Worm (Caenorhabditis elegans): Measurements from ENCODE around the gene VY10G11R.1.
"Not testable (repeated sequence)": the region's sequence is repeated elsewhere in the genome, so short reads cannot be mapped to it uniquely, and the experiment has no call there.

Gene VY10G11R.1

ce11 chrIV:16463932-16464331, 6.9 kb downstream of the VY10G11R.1 start:
- TF ChIP-seq snpc-1.2 (GFP tag; IDR thresholded peaks at IDR 0.05) = peak; percentile 90

- TF ChIP-seq snpc-1.2 (GFP tag; IDR thresholded peaks at IDR 0.05) = 0 out of 2 replicates have a peak, but pooled peaks have one; percentile 11
Measured at ce11 chrIV:16458952-16459351, 11.8 kb downstream of the VY10G11R.1 start.

- TF ChIP-seq mdt-29 (GFP tag; IDR thresholded peaks at IDR 0.05) (peak; percentile 97), snpc-1.2 (GFP tag; IDR thresholded peaks at IDR 0.05) (peak; percentile 94), arid-1 (GFP tag; conservative IDR thresholded peaks at IDR 0.05) (peak; percentile 94), pha-4 (GFP tag; IDR thresholded peaks at IDR 0.05) (peak; percentile 90; the same call in 1 of the 2 replicates), lin-38 (GFP tag; IDR thresholded peaks at IDR 0.05) (peak; percentile 77), zfp-3 (GFP tag; conservative IDR thresholded peaks at IDR 0.05) (peak; percentile 74; the same call in 1 of the 2 replicates)
- not testable (repeated sequence) for TF ChIP-seq pha-4 (tag; optimal IDR thresholded peaks at IDR 0.05)
Measured at ce11 chrIV:16458368-16458767, 12.4 kb downstream of the VY10G11R.1 start.

ce11 chrIV:16446664-16447063, 24.1 kb downstream of the VY10G11R.1 start:
- TF ChIP-seq D1046.2 (GFP tag; IDR thresholded peaks at IDR 0.05) = no peak
- peak; percentile 56; the same call in 1 of the 2 replicates for TF ChIP-seq snpc-1.2 (GFP tag; IDR thresholded peaks at IDR 0.05)

- TF ChIP-seq F44E2.7 (GFP tag; IDR thresholded peaks at IDR 0.05) (no peak), ctbp-1 (GFP tag; IDR thresholded peaks at IDR 0.05) (no peak), nhr-10 (tag; optimal IDR thresholded peaks at IDR 0.05) (no peak), spr-3 (GFP tag; optimal IDR thresholded peaks at IDR 0.05) (no peak), ceh-28 (tag; optimal IDR thresholded peaks at IDR 0.05) (no peak), zip-2 (tag; optimal IDR thresholded peaks at IDR 0.05) (no peak), nhr-41 (GFP tag; IDR thresholded peaks at IDR 0.05) (no peak), lin-39 (tag; optimal IDR thresholded peaks at IDR 0.05) (no peak), ama-1 (optimal IDR thresholded peaks at IDR 0.05) (no peak), pqm-1 (tag; optimal IDR thresholded peaks at IDR 0.05) (no peak), jun-1 (tag; optimal IDR thresholded peaks at IDR 0.05) (no peak), lin-1 (GFP tag; IDR thresholded peaks at IDR 0.05) (no peak), T26A8.4 (GFP tag; IDR thresholded peaks at IDR 0.05) (no peak), mxl-2 (GFP tag; conservative IDR thresholded peaks at IDR 0.05) (no peak), D1046.2 (GFP tag; IDR thresholded peaks at IDR 0.05) (no peak), cey-2 (tag; optimal IDR thresholded peaks at IDR 0.05; ENCODE audit: borderline replicate concordance, insufficient read depth) (no peak)
Measured at ce11 chrIV:16442963-16443362, 27.8 kb downstream of the VY10G11R.1 start, which contains the start of gene dlc-4. Gene dlc-4 (plus strand): TSS chrIV:16443263.

ce11 chrIV:16440446-16441049, 30.2 kb downstream of the VY10G11R.1 start:
- TF ChIP-seq snpc-1.2 (GFP tag; IDR thresholded peaks at IDR 0.05) = peak; percentile 95
- TF ChIP-seq lin-38 (GFP tag; IDR thresholded peaks at IDR 0.05) = 0 out of 2 replicates have a peak, but pooled peaks have one; percentile 35

- no peak for TF ChIP-seq ceh-62 (tag; optimal IDR thresholded peaks at IDR 0.05)
- TF ChIP-seq mxl-3 (GFP tag; optimal IDR thresholded peaks at IDR 0.05) = no peak
- TF ChIP-seq snpc-1.2 (GFP tag; IDR thresholded peaks at IDR 0.05) = no peak
- no peak for TF ChIP-seq Y75B8A.6 (GFP tag; IDR thresholded peaks at IDR 0.05)
- no peak for TF ChIP-seq ceh-82 (tag; optimal IDR thresholded peaks at IDR 0.05)
- TF ChIP-seq R02D3.7 (tag; optimal IDR thresholded peaks at IDR 0.05) = no peak
- no peak for TF ChIP-seq F37D6.2 (tag; optimal IDR thresholded peaks at IDR 0.05)
- TF ChIP-seq nhr-28 (tag; optimal IDR thresholded peaks at IDR 0.05) = no peak
Measured at ce11 chrIV:16431929-16432328, 38.9 kb downstream of the VY10G11R.1 start, which contains the start of gene dlc-3. Gene dlc-3 (plus strand): TSS chrIV:16432229.
